Fruit fly (Drosophila melanogaster) whole organism: ENCODE results near the gene CG42481.

ENCODE experiments used
- CG8478 ChIP-seq: fragments of >200 bp; optimal IDR thresholded peaks from 2 replicates; lab custom pipeline; 2018; ENCODE audit warnings: inconsistent platforms
- Dll ChIP-seq: fragments of >200 bp; optimal IDR thresholded peaks from 2 replicates; lab custom pipeline; 2017
- EcR ChIP-seq, 2 experiments: fragments of >200 bp; optimal IDR thresholded peaks; 2 replicates each; lab custom pipeline; 2017; ENCODE audit warnings: missing biosample characterization in 2 of 2, missing genetic modification characterization in 2 of 2, missing genetic modification reagents in 2 of 2
- psq ChIP-seq: fragments of >200 bp; optimal IDR thresholded peaks from 2 replicates; lab custom pipeline; 2017
- usp ChIP-seq: fragments of >200 bp; optimal IDR thresholded peaks from 2 replicates; lab custom pipeline; 2017; ENCODE audit warnings: missing biosample characterization, missing genetic modification characterization, mixed read lengths

DNA sequence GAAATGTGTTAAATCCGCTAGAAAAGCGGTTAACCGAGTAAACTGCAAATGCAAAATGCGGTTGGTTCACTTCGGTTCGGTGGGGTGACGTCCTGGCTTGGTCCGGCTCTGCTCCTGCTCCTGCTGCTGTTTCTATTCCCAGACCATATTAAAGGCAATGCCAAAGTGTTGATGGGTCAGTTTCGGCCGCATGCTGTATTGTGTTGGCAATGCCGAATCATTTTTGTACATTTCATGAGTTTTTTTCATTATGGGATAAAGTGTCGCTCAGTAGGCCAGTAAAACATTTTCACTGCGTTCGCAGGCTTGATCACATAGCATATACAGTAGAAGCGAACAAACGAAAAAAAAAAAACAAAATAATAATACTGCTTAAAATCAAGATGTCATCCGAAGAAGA lies 30.0 kb upstream of the CG42481 start, which contains the start of gene CG14113:
- TF ChIP-seq usp (GFP tag; lab: Kevin White, UChicago) (no peak), Dll (no peak), psq (lab: Kevin White, UChicago) (no peak), CG8478 (lab: Kevin White, UChicago) (no peak), EcR (GFP tag; optimal IDR thresholded peaks at IDR 0.05; lab: Kevin White, UChicago) (no peak)
